Worm (Caenorhabditis elegans) whole organism, young adult: ENCODE data around the gene taf-11.1.

Experiments
- B0019.2 ChIP-seq: fragments of 200-800 bp; sonication (Bioruptor generic); conservative IDR thresholded peaks from 2 replicates; pipeline ENCODE4 v1.3.6; 2022; ENCODE audit warnings: missing genetic modification reagents, missing genetic modification characterization, missing compliant biosample characterization
- B0261.1 ChIP-seq: sonication (generic microtip); optimal IDR thresholded peaks from 2 replicates; lab custom pipeline; 2016; ENCODE audit warnings: mild to moderate bottlenecking, missing genetic modification characterization, moderate library complexity, missing compliant biosample characterization
- B0336.3 ChIP-seq: fragments of 200-800 bp; sonication (Bioruptor generic); IDR thresholded peaks from 2 replicates; pipeline ENCODE4 v1.3.6; 2022; ENCODE audit warnings: missing genetic modification characterization, missing compliant biosample characterization
- C06A6.2 ChIP-seq: fragments of 200-800 bp; sonication (Bioruptor generic); conservative IDR thresholded peaks from 2 replicates; pipeline ENCODE4 v1.3.6; 2022; ENCODE audit warnings: missing genetic modification characterization, missing compliant biosample characterization
- C17E4.6 ChIP-seq: fragments of 200-800 bp; sonication (Bioruptor generic); IDR thresholded peaks from 2 replicates; pipeline ENCODE4 v1.3.6; 2022; ENCODE audit warnings: missing genetic modification reagents, missing genetic modification characterization, missing compliant biosample characterization
- D2030.7 ChIP-seq: fragments of 200-800 bp; sonication (Bioruptor generic); IDR thresholded peaks from 2 replicates; pipeline ENCODE4 v1.3.6; 2022; ENCODE audit warnings: missing genetic modification reagents, missing genetic modification characterization, missing compliant biosample characterization
- F23B12.7 ChIP-seq: sonication (generic microtip); optimal IDR thresholded peaks from 2 replicates; lab custom pipeline; 2017; ENCODE audit warnings: missing genetic modification characterization, mild to moderate bottlenecking, missing compliant biosample characterization, antibody characterized with exemption, moderate library complexity; ENCODE audit not compliant: insufficient read depth
- F52B5.7 ChIP-seq: sonication (generic microtip); optimal IDR thresholded peaks from 2 replicates; lab custom pipeline; 2016; ENCODE audit warnings: mild to moderate bottlenecking, missing genetic modification characterization, missing compliant biosample characterization
- F55B11.4 ChIP-seq: sonication (generic microtip); optimal IDR thresholded peaks from 2 replicates; lab custom pipeline; 2016; ENCODE audit warnings: missing compliant biosample characterization, missing genetic modification characterization, borderline replicate concordance; ENCODE audit not compliant: insufficient read depth
- F57A8.1 ChIP-seq: fragments of 200-800 bp; sonication (Bioruptor generic); optimal IDR thresholded peaks from 2 replicates; lab custom pipeline; 2018; ENCODE audit warnings: mild to moderate bottlenecking, missing genetic modification characterization, moderate library complexity, missing compliant biosample characterization
- T07F8.4 ChIP-seq: sonication (generic microtip); optimal IDR thresholded peaks from 2 replicates; lab custom pipeline; 2016; ENCODE audit warnings: mild to moderate bottlenecking, missing genetic modification characterization, moderate library complexity, missing compliant biosample characterization
- T26A5.8 ChIP-seq: sonication (generic microtip); optimal IDR thresholded peaks from 2 replicates; lab custom pipeline; 2016; ENCODE audit warnings: missing genetic modification characterization, missing compliant biosample characterization
- ZK185.1 ChIP-seq: sonication (generic microtip); optimal IDR thresholded peaks from 2 replicates; lab custom pipeline; 2016; ENCODE audit warnings: mild to moderate bottlenecking, missing genetic modification characterization, missing compliant biosample characterization; ENCODE audit not compliant: poor library complexity, severe bottlenecking
- akir-1 ChIP-seq: fragments of 200-800 bp; sonication (Bioruptor generic); optimal IDR thresholded peaks from 2 replicates; lab custom pipeline; 2018; ENCODE audit warnings: mild to moderate bottlenecking, missing genetic modification characterization, moderate library complexity, missing compliant biosample characterization
- aptf-3 ChIP-seq: fragments of 200-800 bp; sonication (Bioruptor generic); IDR thresholded peaks from 2 replicates; pipeline ENCODE4 v1.3.6; 2022; ENCODE audit warnings: missing genetic modification characterization, missing compliant biosample characterization
- bed-1 ChIP-seq: fragments of 200-800 bp; sonication (Bioruptor generic); IDR thresholded peaks from 2 replicates; pipeline ENCODE4 v1.3.6; 2022; ENCODE audit warnings: missing genetic modification reagents, missing genetic modification characterization, missing compliant biosample characterization
- ccch-3 ChIP-seq: fragments of 200-800 bp; sonication (Bioruptor generic); optimal IDR thresholded peaks from 2 replicates; lab custom pipeline; 2018; ENCODE audit warnings: mild to moderate bottlenecking, missing genetic modification characterization, missing compliant biosample characterization
- ceh-40 ChIP-seq: fragments of 200-800 bp; sonication (Bioruptor generic); IDR thresholded peaks from 2 replicates; pipeline ENCODE4 v1.3.6; 2022; ENCODE audit warnings: missing genetic modification characterization, missing compliant biosample characterization
- chd-7 ChIP-seq: sonication (generic microtip); optimal IDR thresholded peaks from 2 replicates; lab custom pipeline; 2016; ENCODE audit warnings: mild to moderate bottlenecking, missing genetic modification characterization, moderate library complexity, missing compliant biosample characterization
- dpff-1 ChIP-seq: sonication (generic microtip); optimal IDR thresholded peaks from 2 replicates; lab custom pipeline; 2017; ENCODE audit warnings: mild to moderate bottlenecking, missing genetic modification characterization, missing compliant biosample characterization
- dpl-1 ChIP-seq: fragments of 150-350 bp; optimal IDR thresholded peaks from 2 replicates; lab custom pipeline; 2014; ENCODE audit warnings: missing biosample characterization, missing genetic modification reagents, missing genetic modification characterization
- egl-18 ChIP-seq: fragments of 200-800 bp; sonication (Bioruptor generic); IDR thresholded peaks from 2 replicates; pipeline ENCODE4 v1.3.6; 2022; ENCODE audit warnings: missing genetic modification reagents, missing genetic modification characterization, missing compliant biosample characterization
- egl-44 ChIP-seq: fragments of 200-800 bp; sonication (Bioruptor generic); IDR thresholded peaks from 2 replicates; pipeline ENCODE4 v1.3.6; 2022; ENCODE audit warnings: missing genetic modification reagents, missing genetic modification characterization, missing compliant biosample characterization
- ets-4 ChIP-seq: fragments of 200-800 bp; sonication (Bioruptor generic); optimal IDR thresholded peaks from 2 replicates; lab custom pipeline; 2018; ENCODE audit warnings: mild to moderate bottlenecking, missing genetic modification characterization, missing compliant biosample characterization
- him-1 ChIP-seq: sonication (generic microtip); optimal IDR thresholded peaks from 2 replicates; lab custom pipeline; 2016; ENCODE audit warnings: missing genotype, missing genetic modification reagents, missing genetic modification characterization, missing compliant biosample characterization
- hlh-12 ChIP-seq: sonication (generic microtip); optimal IDR thresholded peaks from 2 replicates; lab custom pipeline; 2016; ENCODE audit warnings: missing genetic modification characterization, missing compliant biosample characterization
- hrde-1 ChIP-seq: sonication (generic microtip); optimal IDR thresholded peaks from 2 replicates; lab custom pipeline; 2016; ENCODE audit warnings: missing genetic modification characterization, mild to moderate bottlenecking, missing compliant biosample characterization, moderate library complexity, missing genotype, missing genetic modification reagents, borderline replicate concordance
- hsf-1 ChIP-seq: fragments of 200-800 bp; sonication (Bioruptor generic); IDR thresholded peaks from 2 replicates; pipeline ENCODE4 v1.3.6; 2022; ENCODE audit warnings: missing genetic modification reagents, missing genetic modification characterization, missing compliant biosample characterization
- lag-1 ChIP-seq: fragments of 200-800 bp; sonication (Bioruptor generic); IDR thresholded peaks from 2 replicates; pipeline ENCODE4 v1.3.6; 2022; ENCODE audit warnings: missing genetic modification reagents, missing genetic modification characterization, missing compliant biosample characterization
- lin-40 ChIP-seq: sonication (generic microtip); optimal IDR thresholded peaks from 2 replicates; lab custom pipeline; 2016; ENCODE audit warnings: missing genetic modification characterization, mild to moderate bottlenecking, missing compliant biosample characterization, missing genotype, missing genetic modification reagents
- madf-10 ChIP-seq: sonication (generic microtip); optimal IDR thresholded peaks from 2 replicates; lab custom pipeline; 2016; ENCODE audit warnings: mild to moderate bottlenecking, missing genetic modification characterization, missing compliant biosample characterization
- madf-6 ChIP-seq: fragments of 200-800 bp; sonication (Bioruptor generic); IDR thresholded peaks from 2 replicates; pipeline ENCODE4 v1.3.6; 2022; ENCODE audit warnings: missing genetic modification reagents, missing genetic modification characterization, missing compliant biosample characterization
- mcd-1 ChIP-seq: fragments of 200-800 bp; sonication (Bioruptor generic); IDR thresholded peaks from 2 replicates; pipeline ENCODE4 v1.3.6; 2022; ENCODE audit warnings: missing genetic modification reagents, missing genetic modification characterization, missing compliant biosample characterization
- mes-4 ChIP-seq: sonication (generic microtip); optimal IDR thresholded peaks from 2 replicates; lab custom pipeline; 2016; ENCODE audit warnings: missing genotype, missing genetic modification characterization, missing compliant biosample characterization
- mxl-1 ChIP-seq: sonication (generic microtip); optimal IDR thresholded peaks from 2 replicates; lab custom pipeline; 2016; ENCODE audit warnings: missing genetic modification characterization, missing compliant biosample characterization
- nfya-1 ChIP-seq: sonication (generic microtip); optimal IDR thresholded peaks from 2 replicates; lab custom pipeline; 2017; ENCODE audit warnings: antibody characterized with exemption, missing compliant biosample characterization, missing genetic modification characterization, borderline replicate concordance; ENCODE audit not compliant: insufficient read depth
- nhr-80 ChIP-seq: sonication (generic microtip); optimal IDR thresholded peaks from 2 replicates; lab custom pipeline; 2016; ENCODE audit warnings: missing genetic modification characterization, missing compliant biosample characterization
- pbrm-1 ChIP-seq: fragments of 200-800 bp; sonication (Bioruptor generic); IDR thresholded peaks from 2 replicates; pipeline ENCODE4 v1.3.6; 2022; ENCODE audit warnings: missing genetic modification reagents, missing genetic modification characterization, missing compliant biosample characterization
- rpc-1 ChIP-seq, 2 experiments: fragments of 150-350 bp in 1 of 2; sonication (generic microtip) in 1 of 2; optimal IDR thresholded peaks; 2 replicates each; lab custom pipeline; 2014 to 2018; ENCODE audit warnings: missing biosample characterization in 1 of 2, missing genetic modification characterization in 1 of 2, missing genetic modification reagents in 1 of 2, missing genotype in 1 of 2
- sdz-38 ChIP-seq: sonication (generic microtip); optimal IDR thresholded peaks from 2 replicates; lab custom pipeline; 2016; ENCODE audit warnings: missing genotype, missing genetic modification characterization, missing compliant biosample characterization
- snpc-1.1 ChIP-seq: sonication (generic microtip); optimal IDR thresholded peaks from 2 replicates; lab custom pipeline; 2017; ENCODE audit warnings: missing genetic modification characterization, mild to moderate bottlenecking, missing compliant biosample characterization, antibody characterized with exemption, moderate library complexity, missing genotype, missing genetic modification reagents; ENCODE audit not compliant: insufficient read depth
- tbp1 ChIP-seq: fragments of 200-800 bp; sonication (Bioruptor generic); optimal IDR thresholded peaks from 2 replicates; lab custom pipeline; 2018; ENCODE audit warnings: mild to moderate bottlenecking, missing genetic modification characterization, missing compliant biosample characterization
- tlf-1 ChIP-seq: fragments of 200-800 bp; sonication (Bioruptor generic); optimal IDR thresholded peaks from 2 replicates; lab custom pipeline; 2018; ENCODE audit warnings: mild to moderate bottlenecking, missing genetic modification characterization, missing compliant biosample characterization
- unc-130 ChIP-seq: sonication (generic microtip); optimal IDR thresholded peaks from 2 replicates; lab custom pipeline; 2016; ENCODE audit warnings: missing genetic modification reagents, missing genetic modification characterization, missing compliant biosample characterization
- unc-62 ChIP-seq: fragments of 150-350 bp; optimal IDR thresholded peaks from 2 replicates; lab custom pipeline; 2014; ENCODE audit warnings: missing biosample characterization, missing genetic modification reagents, missing genetic modification characterization
- ztf-28 ChIP-seq: fragments of 200-800 bp; sonication (Bioruptor generic); IDR thresholded peaks from 2 replicates; pipeline ENCODE4 v1.3.6; 2022; ENCODE audit warnings: missing genetic modification reagents, missing genetic modification characterization, missing compliant biosample characterization
- ztf-6 ChIP-seq: fragments of 200-800 bp; sonication (Bioruptor generic); IDR thresholded peaks from 2 replicates; pipeline ENCODE4 v1.3.6; 2022; ENCODE audit warnings: missing genetic modification reagents, missing genetic modification characterization, missing compliant biosample characterization

taf-11.1 gene

DNA sequence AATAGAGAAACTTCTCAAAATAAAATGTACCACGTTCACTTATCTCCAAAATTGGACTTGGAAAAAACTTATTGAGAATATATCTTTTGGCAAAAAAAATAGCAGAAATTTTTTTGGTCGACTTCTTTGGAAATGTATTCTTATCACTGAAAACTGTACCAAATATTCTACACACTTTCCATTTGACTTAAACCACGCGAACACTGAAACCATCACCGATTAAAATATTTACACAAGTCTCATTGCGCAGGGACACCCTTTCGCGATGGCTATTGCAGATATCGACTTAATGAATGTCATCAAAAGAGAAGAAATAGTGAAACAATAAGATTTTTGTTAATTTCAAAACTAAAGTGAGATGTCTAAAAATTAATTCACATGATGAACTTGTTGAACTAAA lies 46.5 kb upstream of the taf-11.1 start (continued):
- TF ChIP-seq akir-1 (GFP tag; lab: Kevin White, UChicago): peak; percentile 37
- peak; percentile 89 for TF ChIP-seq ZK185.1 (tag; lab: Kevin White, UChicago)

ce11 chrX:4209131-4209530 lies 45.8 kb upstream of the taf-11.1 start:
- TF ChIP-seq ets-4 (GFP tag; lab: Kevin White, UChicago) (peak; percentile 90), aptf-3 (GFP tag; lab: Robert Waterston, UW) (no peak), tlf-1 (peak; percentile 99), B0261.1 (tag; lab: Kevin White, UChicago) (peak; percentile 49), bed-1 (GFP tag; lab: Robert Waterston, UW) (0 out of 2 replicates have a peak, but pooled peaks have one; percentile 83), unc-62 (GFP tag; lab: Kevin White, UChicago) (peak; percentile 39), C17E4.6 (GFP tag; lab: Robert Waterston, UW) (peak; percentile 95), T07F8.4 (tag; lab: Kevin White, UChicago) (peak; percentile 95), him-1 (tag; lab: Kevin White, UChicago) (peak; percentile 24), B0336.3 (GFP tag; lab: Robert Waterston, UW) (peak; percentile 98), mcd-1 (GFP tag; lab: Robert Waterston, UW) (peak; percentile 92), snpc-1.1 (tag; lab: Kevin White, UChicago) (no peak), unc-130 (GFP tag; lab: Kevin White, UChicago) (peak; percentile 0), tbp1 (GFP tag; lab: Kevin White, UChicago) (peak; percentile 79), hlh-12 (tag; lab: Kevin White, UChicago) (no peak), F52B5.7 (tag; lab: Kevin White, UChicago) (peak; percentile 96), C06A6.2 (GFP tag; lab: Robert Waterston, UW) (peak; percentile 98), ztf-6 (peak; percentile 96), lin-40 (tag; lab: Kevin White, UChicago) (peak; percentile 100), hrde-1 (tag; lab: Kevin White, UChicago) (no peak), egl-44 (GFP tag; lab: Robert Waterston, UW) (peak; percentile 96), mxl-1 (tag; lab: Kevin White, UChicago) (no peak), nfya-1 (no peak), egl-18 (GFP tag; lab: Robert Waterston, UW) (peak; percentile 99), madf-10 (tag; lab: Kevin White, UChicago) (peak; percentile 96), B0019.2 (GFP tag; lab: Robert Waterston, UW) (no peak), F23B12.7 (tag; lab: Kevin White, UChicago) (peak; percentile 97), dpl-1 (GFP tag; lab: Kevin White, UChicago) (no peak), ccch-3 (GFP tag; lab: Kevin White, UChicago) (peak; percentile 87), D2030.7 (GFP tag; lab: Robert Waterston, UW) (no peak), rpc-1 (optimal IDR thresholded peaks at IDR 0.05; lab: Kevin White, UChicago) (peak; percentile 14), rpc-1 (tag; optimal IDR thresholded peaks at IDR 0.05; lab: Kevin White, UChicago) (no peak), T26A5.8 (tag; lab: Kevin White, UChicago) (no peak), F55B11.4 (tag; lab: Kevin White, UChicago) (no peak), pbrm-1 (GFP tag; lab: Robert Waterston, UW) (peak; percentile 97), ztf-28 (no peak), lag-1 (GFP tag; lab: Robert Waterston, UW) (peak; percentile 96), nhr-80 (peak; percentile 90), dpff-1 (peak; percentile 96), sdz-38 (tag; lab: Kevin White, UChicago) (no peak), mes-4 (tag; lab: Kevin White, UChicago) (no peak), madf-6 (GFP tag; lab: Robert Waterston, UW) (peak; percentile 41), chd-7 (tag; lab: Kevin White, UChicago) (peak; percentile 96), F57A8.1 (GFP tag; lab: Kevin White, UChicago) (peak; percentile 64), ceh-40 (GFP tag; lab: Robert Waterston, UW) (peak; percentile 80; the same call in 1 of the 2 replicates), hsf-1 (GFP tag; lab: Robert Waterston, UW) (0 out of 2 replicates have a peak, but pooled peaks have one; percentile 28)
